Worm (Caenorhabditis elegans) whole organism, L4/young adult: ENCODE results near the gene W02A2.5.

Source experiments
- W03F9.2 ChIP-seq: fragments of 150-350 bp; optimal IDR thresholded peaks from 2 replicates; lab custom pipeline; 2014; ENCODE audit warnings: missing biosample characterization, missing genetic modification characterization
- dao-5 ChIP-seq: sonication (generic microtip); optimal IDR thresholded peaks from 2 replicates; lab custom pipeline; 2016; ENCODE audit warnings: missing genotype, missing genetic modification characterization, moderate library complexity, missing compliant biosample characterization
- him-1 ChIP-seq: sonication (generic microtip); optimal IDR thresholded peaks from 2 replicates; lab custom pipeline; 2016; ENCODE audit warnings: missing genotype, missing genetic modification reagents, missing genetic modification characterization, missing compliant biosample characterization

W02A2.5 gene

ce11 chrIV:13342555-13342954 is at the start of gene W02A2.5:
TSS of gene W02A2.5 (plus strand) at chrIV:13342855.
- TF ChIP-seq dao-5 (tag; lab: Kevin White, UChicago) (no peak), him-1 (tag; lab: Kevin White, UChicago) (no peak), W03F9.2 (tag; lab: Kevin White, UChicago) (no peak)

- TF ChIP-seq W03F9.2 (tag; lab: Kevin White, UChicago) (peak; percentile 21), dao-5 (tag; lab: Kevin White, UChicago) (no peak)
These were observed 44.9 kb upstream of the W02A2.5 start, which contains the start of the genes Y67H2A.2 and micu-1 for ce11 chrIV:13297746-13298145. TSS of gene Y67H2A.2 (minus strand) at chrIV:13297819. TSS of gene micu-1 (plus strand) at chrIV:13297926.

ce11 chrIV:13299648-13300047 is 43.0 kb upstream of the W02A2.5 start:
- TF ChIP-seq dao-5 (tag; lab: Kevin White, UChicago): no peak
- no peak for TF ChIP-seq him-1 (tag; lab: Kevin White, UChicago)
- no peak for TF ChIP-seq W03F9.2 (tag; lab: Kevin White, UChicago)

- no peak for TF ChIP-seq dao-5 (tag; lab: Kevin White, UChicago)
- no peak for TF ChIP-seq W03F9.2 (tag; lab: Kevin White, UChicago)
- no peak for TF ChIP-seq him-1 (tag; lab: Kevin White, UChicago)
These were observed 42.5 kb upstream of the W02A2.5 start, which contains the start of gene kdp-1 for ce11 chrIV:13300109-13300508. TSS of gene kdp-1 (plus strand) at chrIV:13300188.

ce11 chrIV:13300591-13300990 is 42.1 kb upstream of the W02A2.5 start, which contains the start of gene csn-6:
TSS of gene csn-6 (plus strand) at chrIV:13300824.
- TF ChIP-seq dao-5 (tag; lab: Kevin White, UChicago): no peak

- TF ChIP-seq dao-5 (tag; lab: Kevin White, UChicago) (no peak), W03F9.2 (tag; lab: Kevin White, UChicago) (no peak), him-1 (tag; lab: Kevin White, UChicago) (no peak)
These were observed 39.2 kb upstream of the W02A2.5 start, which contains the start of gene Y67H2A.7 for ce11 chrIV:13303442-13303841. TSS of gene Y67H2A.7 (plus strand) at chrIV:13303742.

- TF ChIP-seq dao-5 (tag; lab: Kevin White, UChicago) (no peak), W03F9.2 (tag; lab: Kevin White, UChicago) (no peak)
These were observed 37.9 kb upstream of the W02A2.5 start for ce11 chrIV:13304786-13305185.

ce11 chrIV:13309636-13310035 is 33.0 kb upstream of the W02A2.5 start:
- TF ChIP-seq dao-5 (tag; lab: Kevin White, UChicago): no peak
- no peak for TF ChIP-seq him-1 (tag; lab: Kevin White, UChicago)
- TF ChIP-seq W03F9.2 (tag; lab: Kevin White, UChicago): no peak

ce11 chrIV:13311331-13312034 is 31.2 kb upstream of the W02A2.5 start:
- no peak for TF ChIP-seq him-1 (tag; lab: Kevin White, UChicago)
- TF ChIP-seq W03F9.2 (tag; lab: Kevin White, UChicago): no peak
- TF ChIP-seq dao-5 (tag; lab: Kevin White, UChicago): no peak

ce11 chrIV:13313156-13313555 is 29.5 kb upstream of the W02A2.5 start:
- no peak for TF ChIP-seq dao-5 (tag; lab: Kevin White, UChicago)
- TF ChIP-seq W03F9.2 (tag; lab: Kevin White, UChicago): no peak
- no peak for TF ChIP-seq him-1 (tag; lab: Kevin White, UChicago)

ce11 chrIV:13314181-13314580 is 28.5 kb upstream of the W02A2.5 start:
- no peak for TF ChIP-seq him-1 (tag; lab: Kevin White, UChicago)
- TF ChIP-seq W03F9.2 (tag; lab: Kevin White, UChicago): peak; percentile 4
- no peak for TF ChIP-seq dao-5 (tag; lab: Kevin White, UChicago)

ce11 chrIV:13315344-13315743 is 27.3 kb upstream of the W02A2.5 start, which contains the start of gene fat-1:
TSS of gene fat-1 (plus strand) at chrIV:13315644.
- TF ChIP-seq dao-5 (tag; lab: Kevin White, UChicago): no peak
- TF ChIP-seq W03F9.2 (tag; lab: Kevin White, UChicago): no peak
- no peak for TF ChIP-seq him-1 (tag; lab: Kevin White, UChicago)

ce11 chrIV:13318773-13319172 is 23.9 kb upstream of the W02A2.5 start:
- no peak for TF ChIP-seq dao-5 (tag; lab: Kevin White, UChicago)
- TF ChIP-seq him-1 (tag; lab: Kevin White, UChicago): no peak
- no peak for TF ChIP-seq W03F9.2 (tag; lab: Kevin White, UChicago)
